Worm (Caenorhabditis elegans): ENCODE data around the gene str-13.

str-13 gene

DNA sequence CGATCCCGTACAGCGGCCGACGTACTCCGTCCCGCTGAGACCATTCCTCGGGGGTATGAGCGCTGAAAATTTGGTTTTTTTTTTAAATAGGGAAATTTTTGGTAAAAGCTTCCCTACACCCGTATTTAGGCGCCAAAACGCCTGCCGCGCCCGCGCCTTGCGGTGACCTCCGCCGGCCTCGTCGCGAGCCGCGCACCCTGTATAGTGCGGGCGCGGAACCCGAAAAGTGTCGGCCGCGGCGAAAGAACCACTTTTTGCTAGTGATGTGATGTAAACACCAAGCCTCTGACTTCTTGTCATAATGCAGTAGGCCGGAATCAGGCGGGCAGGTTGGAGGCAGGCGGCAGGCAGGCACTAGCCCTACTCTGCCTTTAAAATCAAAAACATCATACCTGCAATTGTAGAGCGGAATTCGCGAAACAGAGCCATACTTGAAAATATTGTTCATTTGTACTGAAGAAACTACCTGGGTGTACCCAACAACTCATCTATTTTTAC lies 8.3 kb downstream of the str-13 start, which contains the start of gene srt-29:
TSS of gene srt-29 (minus strand) at position 448 of the 498 bp plus-strand sequence.
- TF ChIP-seq nhr-237 (tag; optimal IDR thresholded peaks at IDR 0.05): no peak
- TF ChIP-seq eor-1 (tag; optimal IDR thresholded peaks at IDR 0.05): no peak
- no peak for TF ChIP-seq nhr-25 (tag; optimal IDR thresholded peaks at IDR 0.05)
- no peak for TF ChIP-seq unc-39 (tag; optimal IDR thresholded peaks at IDR 0.05)

DNA sequence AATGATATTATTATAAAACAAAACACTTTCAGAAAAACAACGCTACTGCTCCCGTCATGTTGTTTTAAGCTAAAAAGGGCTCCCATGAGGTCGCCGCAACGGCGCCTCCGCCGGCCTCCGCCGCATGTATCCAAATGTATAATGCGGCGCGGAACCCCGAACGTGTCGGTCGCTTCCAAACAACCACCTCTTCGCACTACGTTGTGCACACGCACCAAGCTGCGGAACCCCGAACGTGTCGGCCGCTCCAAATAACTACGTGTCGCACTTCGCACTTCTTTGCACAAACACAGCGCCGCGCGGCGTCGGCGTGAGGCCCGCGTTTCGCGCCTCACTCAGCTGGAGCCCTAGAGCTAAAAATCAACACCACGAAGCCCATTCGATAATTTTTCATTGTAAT lies 10.1 kb downstream of the str-13 start:
- TF ChIP-seq nhr-76 (tag; optimal IDR thresholded peaks at IDR 0.05) (no peak), fkh-10 (GFP tag; optimal IDR thresholded peaks at IDR 0.05) (no peak), R02D3.7 (tag; optimal IDR thresholded peaks at IDR 0.05) (no peak), daf-12 (tag; optimal IDR thresholded peaks at IDR 0.05) (no peak), hmg-11 (tag; optimal IDR thresholded peaks at IDR 0.05) (no peak), elt-1 (tag; optimal IDR thresholded peaks at IDR 0.05) (no peak), ceh-16 (tag; optimal IDR thresholded peaks at IDR 0.05) (no peak), lin-15B (tag; optimal IDR thresholded peaks at IDR 0.05) (no peak)

DNA sequence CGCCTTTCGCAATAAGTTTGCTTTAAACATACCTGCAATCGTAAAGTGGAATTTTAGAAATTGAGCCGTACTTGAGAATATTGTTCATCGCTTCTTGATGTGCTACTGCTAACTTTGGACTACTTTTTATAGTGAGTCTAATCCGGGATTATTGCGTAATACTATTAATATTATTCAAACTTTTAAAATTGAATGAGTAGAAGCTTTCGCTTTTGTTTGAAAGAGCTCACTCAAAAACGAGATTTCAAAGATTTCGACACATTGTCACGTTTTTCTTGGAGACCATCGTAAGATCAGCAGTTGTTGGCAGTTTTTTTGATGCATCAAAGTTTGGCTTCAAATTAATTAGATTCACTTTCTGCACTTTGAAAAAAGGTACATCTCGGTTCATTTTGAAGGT lies 13.5 kb downstream of the str-13 start, which contains the start of gene srt-28:
TSS of gene srt-28 (minus strand) at position 101 of the 400 bp plus-strand sequence.
- TF ChIP-seq lsy-12 (tag; optimal IDR thresholded peaks at IDR 0.05): no peak
- TF ChIP-seq R02D3.7 (tag; optimal IDR thresholded peaks at IDR 0.05): no peak
- no peak for TF ChIP-seq ceh-82 (tag; optimal IDR thresholded peaks at IDR 0.05)
- TF ChIP-seq ama-1 (optimal IDR thresholded peaks at IDR 0.05): no peak
- no peak for TF ChIP-seq daf-12 (tag; optimal IDR thresholded peaks at IDR 0.05)
- no peak for TF ChIP-seq unc-62 (GFP tag; optimal IDR thresholded peaks at IDR 0.05)

DNA sequence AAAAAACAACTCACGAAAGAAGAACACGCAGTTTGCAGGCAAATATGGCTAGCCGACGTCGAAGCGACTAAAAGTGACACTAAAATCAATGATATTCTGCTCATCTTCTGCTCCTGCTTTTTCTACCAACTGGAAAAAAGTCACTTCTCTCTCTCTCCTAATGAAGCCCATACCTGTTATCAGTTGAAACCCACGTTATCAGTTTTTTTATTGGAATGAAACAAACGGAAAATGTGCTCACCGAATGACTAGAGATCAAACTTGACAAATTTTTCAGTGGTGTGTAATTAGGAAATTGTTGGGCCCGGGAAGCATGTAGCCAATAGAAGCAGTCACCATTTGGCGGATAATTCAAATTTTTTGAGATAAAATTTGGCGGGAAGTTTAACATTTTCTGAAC lies 15.6 kb downstream of the str-13 start, which contains the start of gene C24B9.3:
TSS of gene C24B9.3 (minus strand) at position 171 of the 400 bp plus-strand sequence.
- peak; percentile 14 for TF ChIP-seq nfya-1 (tag; optimal IDR thresholded peaks at IDR 0.05; ENCODE audit: insufficient read depth)
- no peak for TF ChIP-seq zag-1 (tag; optimal IDR thresholded peaks at IDR 0.05)
- peak; percentile 86 for TF ChIP-seq elt-2 (tag; optimal IDR thresholded peaks at IDR 0.05)
- peak; percentile 80 for TF ChIP-seq pqm-1 (tag; optimal IDR thresholded peaks at IDR 0.05)

DNA sequence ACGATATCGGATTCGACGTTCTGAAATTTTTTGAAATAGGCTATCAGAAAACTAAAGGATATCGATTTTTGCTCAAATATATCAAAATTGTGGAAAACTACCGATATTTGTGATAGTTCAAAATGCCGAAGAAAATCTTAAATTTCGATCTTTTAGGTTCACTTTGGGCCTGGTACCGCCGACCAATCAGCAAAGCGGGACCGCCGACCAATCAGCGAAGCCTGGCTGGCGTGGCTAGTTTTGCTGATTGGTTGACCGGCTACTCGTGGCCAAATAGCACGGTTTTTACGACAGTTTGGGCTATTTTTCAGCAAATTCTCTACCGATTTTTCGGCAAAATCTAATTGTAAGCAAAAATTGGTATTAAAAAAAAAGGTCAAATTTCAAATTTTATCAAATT lies 16.8 kb downstream of the str-13 start:
- TF ChIP-seq nfya-1 (tag; optimal IDR thresholded peaks at IDR 0.05; ENCODE audit: insufficient read depth) (peak; percentile 73), elt-1 (tag; optimal IDR thresholded peaks at IDR 0.05) (no peak), lsy-12 (tag; optimal IDR thresholded peaks at IDR 0.05) (no peak), ZK546.5 (tag; optimal IDR thresholded peaks at IDR 0.05) (no peak)

DNA sequence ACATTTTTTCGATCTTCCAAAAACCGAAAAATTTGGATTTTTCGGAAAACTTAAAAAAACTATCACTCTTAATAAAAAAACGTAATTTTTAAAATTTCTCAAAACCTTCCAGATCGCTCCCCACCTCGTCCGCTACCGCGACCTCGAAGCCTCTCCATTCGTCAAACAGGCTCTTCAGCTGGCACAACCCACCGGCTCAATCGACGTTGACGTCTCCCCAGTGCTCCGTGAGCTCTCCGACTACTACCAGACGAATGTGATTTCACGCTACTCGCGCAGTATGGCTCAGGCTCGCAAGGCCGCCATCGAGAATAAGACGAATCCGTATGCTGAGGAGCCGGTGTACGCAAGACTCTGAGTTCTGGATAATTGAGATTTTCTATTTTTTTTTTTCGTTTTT lies 20.6 kb downstream of the str-13 start:
- TF ChIP-seq pqm-1 (tag; optimal IDR thresholded peaks at IDR 0.05): no peak
- no peak for TF ChIP-seq elt-2 (tag; optimal IDR thresholded peaks at IDR 0.05)

DNA sequence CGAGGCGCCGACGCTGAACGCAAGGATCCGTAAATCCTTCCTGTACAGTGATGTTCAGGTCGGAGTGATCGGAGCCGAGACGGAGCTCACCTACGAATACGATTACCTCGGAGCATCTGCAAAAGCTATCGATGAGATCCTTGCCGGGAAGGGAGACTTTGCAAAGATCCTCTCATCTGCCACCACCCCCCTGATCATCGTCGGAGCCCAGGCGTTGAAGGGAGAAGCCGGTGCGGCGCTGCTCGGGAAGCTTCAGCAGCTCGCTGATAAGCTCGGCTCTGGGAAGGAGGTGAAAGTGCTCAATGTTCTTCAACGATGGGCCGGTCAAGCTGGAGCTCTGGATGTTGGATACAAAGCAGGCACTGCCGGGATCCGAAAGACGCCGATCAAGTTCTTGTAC lies 23.7 kb downstream of the str-13 start:
- TF ChIP-seq hmg-11 (tag; optimal IDR thresholded peaks at IDR 0.05) (no peak), pqm-1 (tag; optimal IDR thresholded peaks at IDR 0.05) (no peak), jun-1 (tag; optimal IDR thresholded peaks at IDR 0.05) (no peak)

DNA sequence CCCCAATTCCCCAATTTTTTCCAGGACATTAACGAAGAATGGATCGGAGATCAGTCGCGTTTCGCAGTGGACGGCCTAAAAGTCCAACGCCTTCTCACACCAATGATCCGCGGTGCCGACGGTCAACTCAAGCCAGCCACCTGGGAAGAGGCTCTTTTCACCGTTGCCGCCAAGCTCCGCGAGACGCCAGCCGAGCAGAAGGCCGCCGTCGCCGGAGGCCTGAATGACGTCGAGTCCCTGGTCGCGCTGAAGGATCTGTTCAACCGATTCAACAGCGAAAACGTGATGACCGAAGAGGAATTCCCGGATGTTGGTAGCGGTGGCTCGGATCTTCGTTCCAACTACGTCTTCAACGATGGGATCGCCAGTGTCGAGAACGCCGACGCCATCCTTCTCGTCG lies 24.1 kb downstream of the str-13 start:
- TF ChIP-seq ceh-82 (tag; optimal IDR thresholded peaks at IDR 0.05): no peak
- no peak for TF ChIP-seq nhr-23 (tag; optimal IDR thresholded peaks at IDR 0.05)
- no peak for TF ChIP-seq zag-1 (tag; optimal IDR thresholded peaks at IDR 0.05)
- TF ChIP-seq egl-5 (tag; optimal IDR thresholded peaks at IDR 0.05): no peak
- TF ChIP-seq nhr-12 (tag; optimal IDR thresholded peaks at IDR 0.05): no peak

DNA sequence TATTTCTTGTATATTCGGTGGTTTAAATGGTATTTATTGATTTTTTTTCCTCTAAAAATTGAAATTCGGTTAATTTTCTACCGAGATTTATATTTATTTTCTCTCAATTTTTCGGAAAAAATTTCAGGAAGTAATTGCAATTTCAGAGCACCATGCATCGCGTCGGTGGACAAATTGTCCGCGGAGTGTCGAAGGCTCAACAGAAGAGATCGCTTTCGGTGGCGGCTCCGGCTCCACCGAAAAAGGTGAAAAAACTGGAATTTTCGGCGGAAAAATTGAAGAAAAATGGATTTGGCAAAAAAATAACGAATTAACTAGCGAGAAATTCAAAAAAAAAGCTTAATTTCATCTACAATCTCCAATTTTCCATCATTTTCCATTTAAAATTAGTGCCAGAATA lies 28.2 kb downstream of the str-13 start, which contains the start of gene nuo-5:
TSS of gene nuo-5 (plus strand) at position 147 of the 400 bp plus-strand sequence.
- TF ChIP-seq egl-5 (tag; optimal IDR thresholded peaks at IDR 0.05) (no peak), unc-39 (tag; optimal IDR thresholded peaks at IDR 0.05) (no peak), lin-15B (tag; optimal IDR thresholded peaks at IDR 0.05) (no peak), R02D3.7 (tag; optimal IDR thresholded peaks at IDR 0.05) (no peak), nhr-28 (tag; optimal IDR thresholded peaks at IDR 0.05) (no peak), lin-39 (tag; optimal IDR thresholded peaks at IDR 0.05) (no peak), ceh-82 (tag; optimal IDR thresholded peaks at IDR 0.05) (no peak), elt-3 (tag; optimal IDR thresholded peaks at IDR 0.05) (no peak), ceh-28 (tag; optimal IDR thresholded peaks at IDR 0.05) (no peak)
